Worm (Caenorhabditis elegans) whole organism, mixed stage, embryonic: ENCODE results near the gene F20B6.10.
"Not testable (repeated sequence)": the region's sequence is repeated elsewhere in the genome, so short reads cannot be mapped to it uniquely, and the experiment has no call there.

Experiments
- M03D4.4 ChIP-seq: sonication (generic microtip); optimal IDR thresholded peaks from 2 replicates; lab custom pipeline; 2017; ENCODE audit warnings: mild to moderate bottlenecking, missing genetic modification characterization, missing compliant biosample characterization
- bed-3 ChIP-seq: fragments of 200-800 bp; sonication (Bioruptor generic); optimal IDR thresholded peaks from 3 replicates; lab custom pipeline; 2018; ENCODE audit warnings: mild to moderate bottlenecking, missing genetic modification characterization, moderate library complexity, missing compliant biosample characterization
- blmp-1 ChIP-seq: fragments of 150-350 bp; optimal IDR thresholded peaks from 2 replicates; lab custom pipeline; 2014; ENCODE audit warnings: missing biosample characterization, missing genetic modification characterization
- ceh-39 ChIP-seq: fragments of 150-350 bp; optimal IDR thresholded peaks from 2 replicates; lab custom pipeline; 2014; ENCODE audit warnings: missing biosample characterization, missing genetic modification characterization
- ceh-43 ChIP-seq: fragments of 200-800 bp; sonication (Bioruptor generic); optimal IDR thresholded peaks from 2 replicates; lab custom pipeline; 2018; ENCODE audit warnings: mild to moderate bottlenecking, missing genetic modification characterization, moderate library complexity, missing compliant biosample characterization
- ceh-83 ChIP-seq: fragments of 200-800 bp; sonication (Bioruptor generic); optimal IDR thresholded peaks from 2 replicates; lab custom pipeline; 2018; ENCODE audit warnings: mild to moderate bottlenecking, missing genetic modification characterization, missing compliant biosample characterization
- ces-1 ChIP-seq: fragments of 150-350 bp; optimal IDR thresholded peaks from 2 replicates; lab custom pipeline; 2014; ENCODE audit warnings: missing biosample characterization, missing genetic modification reagents, missing genetic modification characterization
- cnd-1 ChIP-seq: fragments of 200-800 bp; sonication (Bioruptor generic); optimal IDR thresholded peaks from 2 replicates; lab custom pipeline; 2018; ENCODE audit warnings: mild to moderate bottlenecking, missing genetic modification characterization, missing compliant biosample characterization
- drap-1 ChIP-seq: fragments of 200-800 bp; sonication (Bioruptor generic); optimal IDR thresholded peaks from 3 replicates; lab custom pipeline; 2018; ENCODE audit warnings: mild to moderate bottlenecking, missing genetic modification characterization, missing compliant biosample characterization
- elt-1 ChIP-seq: sonication (generic microtip); optimal IDR thresholded peaks from 2 replicates; lab custom pipeline; 2017; ENCODE audit warnings: missing genetic modification characterization, mild to moderate bottlenecking, missing compliant biosample characterization, antibody characterized with exemption, moderate library complexity, borderline replicate concordance; ENCODE audit not compliant: insufficient read depth
- elt-3 ChIP-seq: fragments of 150-350 bp; optimal IDR thresholded peaks from 2 replicates; lab custom pipeline; 2014; ENCODE audit warnings: missing biosample characterization, missing genetic modification characterization
- ham-2 ChIP-seq: fragments of 200-800 bp; sonication (Bioruptor generic); optimal IDR thresholded peaks from 2 replicates; lab custom pipeline; 2018; ENCODE audit warnings: mild to moderate bottlenecking, missing genetic modification characterization, missing compliant biosample characterization
- lin-13 ChIP-seq: fragments of 150-350 bp; optimal IDR thresholded peaks from 2 replicates; lab custom pipeline; 2014; ENCODE audit warnings: missing biosample characterization, missing genetic modification characterization
- lin-32 ChIP-seq: fragments of 200-800 bp; sonication (Bioruptor generic); optimal IDR thresholded peaks from 2 replicates; lab custom pipeline; 2018; ENCODE audit warnings: mild to moderate bottlenecking, missing genetic modification characterization, missing compliant biosample characterization
- lsy-2 ChIP-seq: fragments of 150-350 bp; optimal IDR thresholded peaks from 2 replicates; lab custom pipeline; 2014; ENCODE audit warnings: missing biosample characterization, missing genetic modification characterization
- mab-5 ChIP-seq: fragments of 150-350 bp; optimal IDR thresholded peaks from 2 replicates; lab custom pipeline; 2014; ENCODE audit warnings: missing biosample characterization, missing genetic modification characterization
- mls-2 ChIP-seq: sonication (generic microtip); optimal IDR thresholded peaks from 2 replicates; lab custom pipeline; 2016; ENCODE audit warnings: mild to moderate bottlenecking, missing genetic modification characterization, moderate library complexity, missing compliant biosample characterization
- nhr-12 ChIP-seq: fragments of 150-350 bp; optimal IDR thresholded peaks from 2 replicates; lab custom pipeline; 2014; ENCODE audit warnings: missing biosample characterization, missing genetic modification characterization
- nhr-2 ChIP-seq: fragments of 150-350 bp; optimal IDR thresholded peaks from 2 replicates; lab custom pipeline; 2014; ENCODE audit warnings: missing biosample characterization, missing genetic modification characterization
- nhr-237 ChIP-seq: fragments of 150-350 bp; optimal IDR thresholded peaks from 2 replicates; lab custom pipeline; 2014; ENCODE audit warnings: missing biosample characterization, missing genetic modification characterization
- nhr-76 ChIP-seq: sonication (generic microtip); optimal IDR thresholded peaks from 2 replicates; lab custom pipeline; 2017; ENCODE audit warnings: missing biosample characterization, missing genetic modification characterization
- sem-2 ChIP-seq: fragments of 200-800 bp; sonication (Bioruptor generic); optimal IDR thresholded peaks from 2 replicates; lab custom pipeline; 2018; ENCODE audit warnings: mild to moderate bottlenecking, missing genetic modification characterization, missing compliant biosample characterization
- sptf-1 ChIP-seq: sonication (generic microtip); optimal IDR thresholded peaks from 2 replicates; lab custom pipeline; 2017; ENCODE audit warnings: mild to moderate bottlenecking, missing genetic modification characterization, moderate library complexity, missing compliant biosample characterization
- tbx-8 ChIP-seq: fragments of 200-800 bp; sonication (Bioruptor generic); optimal IDR thresholded peaks from 2 replicates; lab custom pipeline; 2018; ENCODE audit warnings: mild to moderate bottlenecking, missing genetic modification characterization, moderate library complexity, missing compliant biosample characterization
- unc-120 ChIP-seq: sonication (generic microtip); optimal IDR thresholded peaks from 2 replicates; lab custom pipeline; 2017; ENCODE audit warnings: missing genetic modification characterization, missing compliant biosample characterization; ENCODE audit not compliant: poor library complexity, severe bottlenecking
- unc-39 ChIP-seq: fragments of 150-350 bp; optimal IDR thresholded peaks from 2 replicates; lab custom pipeline; 2014; ENCODE audit warnings: missing biosample characterization, missing genetic modification characterization
- unc-62 ChIP-seq: fragments of 150-350 bp; optimal IDR thresholded peaks from 2 replicates; lab custom pipeline; 2014; ENCODE audit warnings: missing biosample characterization, missing genetic modification reagents, missing genetic modification characterization
- zip-8 ChIP-seq: fragments of 150-350 bp; optimal IDR thresholded peaks from 2 replicates; lab custom pipeline; 2014; ENCODE audit warnings: missing biosample characterization, missing genetic modification characterization
- ztf-11 ChIP-seq: fragments of 150-350 bp; optimal IDR thresholded peaks from 2 replicates; lab custom pipeline; 2014; ENCODE audit warnings: missing biosample characterization, missing genetic modification characterization

Gene F20B6.10

DNA sequence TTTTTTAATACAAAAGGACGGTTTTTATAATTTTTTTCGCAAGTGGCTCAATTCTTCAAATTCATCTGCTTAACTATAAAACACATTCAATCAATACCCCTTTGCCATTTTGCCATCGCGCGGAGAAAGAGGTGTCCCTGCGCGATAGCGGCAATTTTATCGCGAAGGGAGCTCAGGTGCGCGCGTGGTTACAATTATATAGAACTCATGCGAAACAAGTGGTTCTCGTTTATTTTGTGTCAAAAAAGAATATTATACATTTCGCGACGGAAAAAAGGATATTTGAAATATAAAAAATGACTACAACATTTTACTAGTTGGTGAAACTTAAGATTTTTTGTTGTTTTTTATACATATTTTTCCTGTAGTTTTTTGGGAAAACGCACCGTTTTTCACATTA is 7.9 kb downstream of the F20B6.10 start (continued):
- peak; percentile 37 for TF ChIP-seq bed-3 (GFP tag; lab: Kevin White, UChicago)
- no peak for TF ChIP-seq zip-8
- peak; percentile 64 for TF ChIP-seq ceh-83
- peak; percentile 45 for TF ChIP-seq lin-32
- peak; percentile 66 for TF ChIP-seq tbx-8
- no peak for TF ChIP-seq nhr-76 (tag; lab: Kevin White, UChicago)
- TF ChIP-seq cnd-1 (tag; lab: Kevin White, UChicago), result peak; percentile 92
- TF ChIP-seq ceh-39, result peak; percentile 95
- peak; percentile 52 for TF ChIP-seq ham-2 (GFP tag; lab: Kevin White, UChicago)

DNA sequence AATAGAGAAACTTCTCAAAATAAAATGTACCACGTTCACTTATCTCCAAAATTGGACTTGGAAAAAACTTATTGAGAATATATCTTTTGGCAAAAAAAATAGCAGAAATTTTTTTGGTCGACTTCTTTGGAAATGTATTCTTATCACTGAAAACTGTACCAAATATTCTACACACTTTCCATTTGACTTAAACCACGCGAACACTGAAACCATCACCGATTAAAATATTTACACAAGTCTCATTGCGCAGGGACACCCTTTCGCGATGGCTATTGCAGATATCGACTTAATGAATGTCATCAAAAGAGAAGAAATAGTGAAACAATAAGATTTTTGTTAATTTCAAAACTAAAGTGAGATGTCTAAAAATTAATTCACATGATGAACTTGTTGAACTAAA is 8.5 kb downstream of the F20B6.10 start:
- no peak for TF ChIP-seq ceh-83
- no peak for TF ChIP-seq ceh-43 (GFP tag; lab: Kevin White, UChicago)
- no peak for TF ChIP-seq unc-39
- no peak for TF ChIP-seq ces-1 (GFP tag; lab: Kevin White, UChicago)
- TF ChIP-seq unc-62 (GFP tag; lab: Kevin White, UChicago), result no peak
- TF ChIP-seq ham-2 (GFP tag; lab: Kevin White, UChicago), result no peak
- TF ChIP-seq cnd-1 (tag; lab: Kevin White, UChicago), result no peak
- TF ChIP-seq elt-1 (tag; lab: Kevin White, UChicago), result no peak
- TF ChIP-seq mls-2, result no peak

DNA sequence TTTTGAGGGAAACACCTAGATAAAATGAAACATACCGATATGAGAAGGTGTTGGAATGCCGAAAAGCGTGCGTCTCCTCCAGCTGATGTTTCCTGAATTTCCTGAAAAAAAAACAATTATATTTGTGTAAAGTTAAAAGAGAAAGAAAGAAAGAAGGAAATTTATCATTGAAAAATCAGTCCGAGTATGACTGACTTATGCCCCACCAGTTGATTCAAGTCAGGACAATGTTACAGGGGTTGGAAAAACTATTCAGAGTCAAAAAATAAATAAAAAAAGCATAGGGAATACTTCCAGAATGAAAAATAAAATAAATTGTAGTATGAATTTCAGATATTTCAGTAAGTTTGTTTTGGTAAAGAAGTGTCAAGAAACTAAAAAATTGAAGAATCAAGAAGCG is 9.6 kb downstream of the F20B6.10 start, which contains the start of gene F20B6.9:
Gene F20B6.9 (minus strand): TSS at position 101 of the 400 bp plus-strand sequence.
- not testable (repeated sequence) for TF ChIP-seq sem-2; nhr-76 (tag; lab: Kevin White, UChicago); mab-5

DNA sequence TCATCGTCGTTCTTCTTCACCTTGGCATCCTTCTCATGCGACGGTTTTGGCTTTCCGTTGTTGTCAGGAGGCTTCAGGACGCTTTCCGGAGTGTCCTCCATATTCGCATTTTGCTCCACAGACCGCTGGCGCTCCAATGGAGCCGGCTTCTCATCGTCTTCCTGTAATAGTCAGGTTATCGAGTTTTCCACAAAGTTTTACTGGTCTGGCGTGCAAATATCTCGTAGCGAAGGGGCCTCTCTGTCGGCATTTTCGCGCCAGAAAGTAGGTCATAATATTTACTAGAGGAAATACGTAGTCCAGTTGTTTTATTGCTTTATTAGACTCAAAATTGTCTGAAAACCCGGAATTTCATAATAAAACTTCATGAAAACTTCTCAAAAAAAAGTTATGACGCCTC is 14.9 kb downstream of the F20B6.10 start, which contains the start of gene F20B6.6:
Gene F20B6.6 (minus strand): TSS at position 101 of the 400 bp plus-strand sequence.
- TF ChIP-seq lin-13 (tag; lab: Kevin White, UChicago); ceh-43 (GFP tag; lab: Kevin White, UChicago); lsy-2 (tag; lab: Kevin White, UChicago): not testable (repeated sequence)

DNA sequence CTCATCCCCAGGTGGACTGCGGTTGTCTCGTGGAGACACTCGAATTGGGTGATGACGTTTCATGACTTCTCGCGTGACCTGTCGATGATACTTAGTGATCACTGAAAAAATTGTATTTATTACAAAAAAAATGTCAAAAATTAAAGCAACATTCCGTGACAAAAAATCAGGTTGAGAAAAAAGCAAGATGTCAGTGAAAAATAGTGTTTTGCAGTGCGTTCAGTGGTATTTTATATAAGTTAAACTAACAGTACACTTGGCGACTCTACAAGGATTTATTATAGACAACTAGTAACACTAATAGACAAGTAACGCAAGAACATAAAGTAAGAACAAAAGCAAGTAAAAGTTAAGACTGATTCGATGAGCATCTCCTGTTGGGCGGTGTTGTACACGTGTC is 17.2 kb downstream of the F20B6.10 start, which contains the start of gene F20B6.5:
Gene F20B6.5 (minus strand): TSS at position 101 of the 400 bp plus-strand sequence.
- TF ChIP-seq ham-2 (GFP tag; lab: Kevin White, UChicago); sptf-1 (tag; lab: Kevin White, UChicago); lin-13 (tag; lab: Kevin White, UChicago): not testable (repeated sequence)
- TF ChIP-seq, all 35 proteins: peak for 0; not testable (repeated sequence) for 35

DNA sequence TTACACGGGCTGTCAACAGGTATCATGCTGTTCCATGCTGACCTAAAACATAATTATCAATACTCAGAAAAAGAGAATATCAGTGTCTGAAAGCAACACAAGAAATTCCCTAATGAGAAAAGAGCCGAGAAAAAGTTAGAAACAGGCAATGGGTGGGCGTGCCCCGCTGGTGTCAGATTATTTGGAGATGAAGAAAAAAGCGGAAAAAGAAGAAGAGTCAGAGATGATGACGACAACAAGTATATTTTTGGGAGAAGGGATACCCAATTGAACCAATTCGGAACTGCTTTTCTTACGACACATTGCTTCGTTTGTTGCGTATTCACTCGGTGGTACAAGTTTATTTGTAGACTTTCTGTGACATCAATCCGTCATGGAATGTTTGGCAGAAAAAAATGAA is 20.6 kb downstream of the F20B6.10 start, which contains the start of gene F20B6.4:
Gene F20B6.4 (minus strand): TSS at position 101 of the 400 bp plus-strand sequence.
- TF ChIP-seq unc-120 (tag; lab: Kevin White, UChicago), result no peak
- no peak for TF ChIP-seq blmp-1 (tag; lab: Kevin White, UChicago)
- TF ChIP-seq nhr-12, result no peak
- no peak for TF ChIP-seq unc-62 (GFP tag; lab: Kevin White, UChicago)
- no peak for TF ChIP-seq drap-1 (GFP tag; lab: Kevin White, UChicago)
- TF ChIP-seq lsy-2 (tag; lab: Kevin White, UChicago), result no peak
- TF ChIP-seq sptf-1 (tag; lab: Kevin White, UChicago), result no peak
- no peak for TF ChIP-seq nhr-237 (tag; lab: Kevin White, UChicago)
- TF ChIP-seq ceh-83, result no peak
- no peak for TF ChIP-seq elt-1 (tag; lab: Kevin White, UChicago)
- TF ChIP-seq elt-3, result no peak
- no peak for TF ChIP-seq ham-2 (GFP tag; lab: Kevin White, UChicago)
- no peak for TF ChIP-seq nhr-2 (tag; lab: Kevin White, UChicago)
- TF ChIP-seq M03D4.4, result no peak
- TF ChIP-seq sem-2, result no peak
- no peak for TF ChIP-seq lin-32
- TF ChIP-seq ztf-11 (tag; lab: Kevin White, UChicago), result no peak
